Worm (Caenorhabditis elegans) whole organism, mixed stage, embryonic: ENCODE data around the gene abu-14.

ENCODE experiments used
- ces-1 ChIP-seq: fragments of 150-350 bp; optimal IDR thresholded peaks from 2 replicates; lab custom pipeline; 2014; ENCODE audit warnings: missing biosample characterization, missing genetic modification reagents, missing genetic modification characterization
- elt-3 ChIP-seq: fragments of 150-350 bp; optimal IDR thresholded peaks from 2 replicates; lab custom pipeline; 2014; ENCODE audit warnings: missing biosample characterization, missing genetic modification characterization
- lsy-2 ChIP-seq: fragments of 150-350 bp; optimal IDR thresholded peaks from 2 replicates; lab custom pipeline; 2014; ENCODE audit warnings: missing biosample characterization, missing genetic modification characterization
- mep-1 ChIP-seq: fragments of 150-350 bp; optimal IDR thresholded peaks from 2 replicates; lab custom pipeline; 2017; ENCODE audit warnings: missing biosample characterization, missing genetic modification reagents, missing genetic modification characterization, inconsistent platforms
- nhr-12 ChIP-seq: fragments of 150-350 bp; optimal IDR thresholded peaks from 2 replicates; lab custom pipeline; 2014; ENCODE audit warnings: missing biosample characterization, missing genetic modification characterization
- nhr-28 ChIP-seq: fragments of 150-350 bp; optimal IDR thresholded peaks from 2 replicates; lab custom pipeline; 2014; ENCODE audit warnings: missing biosample characterization, missing genetic modification characterization
- pha-4 ChIP-seq: fragments of 150-350 bp; optimal IDR thresholded peaks from 2 replicates; lab custom pipeline; 2018; ENCODE audit warnings: missing biosample characterization, missing genetic modification reagents, missing genetic modification characterization
- sptf-1 ChIP-seq: sonication (generic microtip); optimal IDR thresholded peaks from 2 replicates; lab custom pipeline; 2017; ENCODE audit warnings: mild to moderate bottlenecking, missing genetic modification characterization, moderate library complexity, missing compliant biosample characterization
- unc-62 ChIP-seq: fragments of 150-350 bp; optimal IDR thresholded peaks from 2 replicates; lab custom pipeline; 2014; ENCODE audit warnings: missing biosample characterization, missing genetic modification reagents, missing genetic modification characterization
- zip-8 ChIP-seq: fragments of 150-350 bp; optimal IDR thresholded peaks from 2 replicates; lab custom pipeline; 2014; ENCODE audit warnings: missing biosample characterization, missing genetic modification characterization

DNA sequence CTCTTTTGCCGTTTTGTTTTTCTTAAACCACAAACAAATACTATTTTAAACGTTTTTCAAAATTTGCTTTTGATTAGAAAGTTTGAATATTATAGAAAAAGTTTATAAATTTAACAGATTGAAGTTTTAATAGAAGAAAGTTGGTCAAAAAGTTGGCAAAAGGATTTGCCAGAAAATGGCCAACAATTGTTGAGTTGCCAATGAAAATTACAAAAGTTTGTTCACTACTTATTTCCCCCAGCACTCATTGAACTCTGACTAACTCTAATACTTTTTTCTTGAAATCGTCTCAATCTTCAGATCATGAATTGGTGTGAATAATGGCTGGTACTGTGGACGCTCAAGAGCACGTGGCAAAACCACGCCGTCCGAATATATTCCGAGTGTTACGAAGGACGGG lies 16.9 kb downstream of the abu-14 start, which contains the start of gene ZK1067.4:
- TF ChIP-seq unc-62 (GFP tag; lab: Kevin White, UChicago) (no peak), sptf-1 (tag; lab: Kevin White, UChicago) (no peak), nhr-12 (tag; lab: Kevin White, UChicago) (no peak), pha-4 (tag; lab: Kevin White, UChicago) (no peak), zip-8 (tag; lab: Kevin White, UChicago) (no peak), mep-1 (no peak), elt-3 (no peak), nhr-28 (tag; lab: Kevin White, UChicago) (no peak), lsy-2 (no peak), ces-1 (GFP tag; lab: Kevin White, UChicago) (no peak)
